Fruit fly (Drosophila melanogaster) whole organism, wandering third instar larva: ENCODE results near the gene CG43307.

Experiments
- Abd-B ChIP-seq: fragments of >200 bp; optimal IDR thresholded peaks from 2 replicates; lab custom pipeline; 2017; ENCODE audit warnings: missing biosample characterization, missing genetic modification characterization
- CG32264 ChIP-seq: fragments of 200-800 bp; sonication (Bioruptor generic); optimal IDR thresholded peaks from 2 replicates; lab custom pipeline; 2016; ENCODE audit warnings: missing biosample characterization, missing genetic modification characterization
- Dfd ChIP-seq: fragments of >200 bp; optimal IDR thresholded peaks from 2 replicates; lab custom pipeline; 2017; ENCODE audit warnings: missing biosample characterization, missing genetic modification characterization
- Dif ChIP-seq: fragments of 200-275, 200-300 bp; sonication (Bioruptor generic); optimal IDR thresholded peaks from 2 replicates; lab custom pipeline; 2018; ENCODE audit warnings: missing biosample characterization, missing genetic modification characterization; ENCODE audit not compliant: partially characterized antibody
- HLH106 ChIP-seq: fragments of 200-800 bp; optimal IDR thresholded peaks from 3 replicates; lab custom pipeline; 2019; ENCODE audit warnings: missing biosample characterization, mild to moderate bottlenecking, missing genetic modification characterization, moderate library complexity
- Hr83 ChIP-seq: fragments of 200-300 bp; sonication (Bioruptor generic); optimal IDR thresholded peaks from 2 replicates; lab custom pipeline; 2016; ENCODE audit warnings: missing biosample characterization, mild to moderate bottlenecking, missing genetic modification characterization, moderate library complexity; ENCODE audit not compliant: poor library complexity, severe bottlenecking
- Jra ChIP-seq: sonication (Bioruptor generic); optimal IDR thresholded peaks from 2 replicates; lab custom pipeline; 2016; ENCODE audit warnings: missing biosample characterization, missing genetic modification characterization
- Mio ChIP-seq: sonication (Bioruptor generic); optimal IDR thresholded peaks from 2 replicates; lab custom pipeline; 2016; ENCODE audit warnings: missing biosample characterization, missing genetic modification characterization
- Myc ChIP-seq: fragments of >200 bp; optimal IDR thresholded peaks from 2 replicates; lab custom pipeline; 2017
- OdsH ChIP-seq: fragments of 200-800 bp; sonication (Bioruptor generic); optimal IDR thresholded peaks from 2 replicates; lab custom pipeline; 2016; ENCODE audit warnings: missing biosample characterization, mild to moderate bottlenecking, missing genetic modification characterization
- Rel ChIP-seq, 2 experiments: fragments of 200-800 bp; sonication (Bioruptor generic) in 1 of 2; optimal IDR thresholded peaks; 2 replicates in 1 of 2; 3 replicates in 1 of 2; lab custom pipeline; 2016 to 2019; ENCODE audit warnings: mild to moderate bottlenecking in 2 of 2, missing biosample characterization in 2 of 2, missing genetic modification characterization in 2 of 2, moderate library complexity in 1 of 2
- Sp1 ChIP-seq: fragments of 200-800 bp; sonication (Bioruptor generic); optimal IDR thresholded peaks from 3 replicates; lab custom pipeline; 2019; ENCODE audit warnings: missing biosample characterization, mild to moderate bottlenecking, missing genetic modification characterization, moderate library complexity
- br ChIP-seq: fragments of 200-800 bp; sonication (Bioruptor generic); optimal IDR thresholded peaks from 2 replicates; lab custom pipeline; 2016; ENCODE audit warnings: missing biosample characterization, missing genetic modification characterization
- brk ChIP-seq: fragments of 200-800 bp; sonication (Bioruptor generic); optimal IDR thresholded peaks from 2 replicates; lab custom pipeline; 2016; ENCODE audit warnings: missing biosample characterization, mild to moderate bottlenecking, missing genetic modification characterization
- dl ChIP-seq, 2 experiments: fragments of 175-275, 200-275 bp in 1 of 2; fragments of 200-275 bp in 1 of 2; sonication (Bioruptor generic); optimal IDR thresholded peaks; lab custom pipeline; 2018; ENCODE audit warnings: mild to moderate bottlenecking in 2 of 2, missing biosample characterization in 2 of 2, missing genetic modification characterization in 2 of 2, moderate library complexity in 2 of 2; ENCODE audit not compliant: partially characterized antibody in 2 of 2, insufficient read depth in 1 of 2
- dsf ChIP-seq: sonication (Bioruptor generic); optimal IDR thresholded peaks from 2 replicates; lab custom pipeline; 2016; ENCODE audit warnings: missing biosample characterization, missing genetic modification characterization, borderline replicate concordance
- ey ChIP-seq: fragments of 200-800 bp; sonication (Bioruptor generic); optimal IDR thresholded peaks from 2 replicates; lab custom pipeline; 2016; ENCODE audit warnings: missing biosample characterization, missing genetic modification characterization
- foxo ChIP-seq, 2 experiments: fragments of 200-800 bp; sonication (Bioruptor generic); optimal IDR thresholded peaks; 2 replicates in 1 of 2; 3 replicates in 1 of 2; lab custom pipeline; 2016 to 2017; ENCODE audit warnings: missing biosample characterization in 2 of 2, missing genetic modification characterization in 2 of 2
- fru ChIP-seq: fragments of 200-800 bp; sonication (Bioruptor generic); optimal IDR thresholded peaks from 3 replicates; lab custom pipeline; 2016; ENCODE audit warnings: missing biosample characterization, mild to moderate bottlenecking, missing genetic modification characterization
- h ChIP-seq: fragments of 200-800 bp; sonication (Bioruptor generic); optimal IDR thresholded peaks from 3 replicates; lab custom pipeline; 2016; ENCODE audit warnings: missing biosample characterization, mild to moderate bottlenecking, missing genetic modification characterization
- jim ChIP-seq: fragments of 175-275, 200-325 bp; sonication (Bioruptor generic); optimal IDR thresholded peaks from 2 replicates; lab custom pipeline; 2016; ENCODE audit warnings: missing biosample characterization, mild to moderate bottlenecking, missing genetic modification characterization
- lola ChIP-seq: fragments of >200 bp; optimal IDR thresholded peaks from 2 replicates; lab custom pipeline; 2017; ENCODE audit warnings: missing biosample characterization, missing genetic modification characterization
- pan ChIP-seq: fragments of >200 bp; optimal IDR thresholded peaks from 2 replicates; lab custom pipeline; 2017
- rgr ChIP-seq: fragments of 200-800 bp; sonication (Bioruptor generic); optimal IDR thresholded peaks from 3 replicates; lab custom pipeline; 2016; ENCODE audit warnings: missing biosample characterization, mild to moderate bottlenecking, missing genetic modification characterization
- sage ChIP-seq: fragments of 200-800 bp; sonication (Bioruptor generic); optimal IDR thresholded peaks from 2 replicates; lab custom pipeline; 2016; ENCODE audit warnings: missing biosample characterization, mild to moderate bottlenecking, missing genetic modification characterization
- tai ChIP-seq: sonication (Bioruptor generic); optimal IDR thresholded peaks from 2 replicates; lab custom pipeline; 2016; ENCODE audit warnings: missing biosample characterization, missing genetic modification characterization
- usp ChIP-seq: fragments of >200 bp; optimal IDR thresholded peaks from 2 replicates; lab custom pipeline; 2017; ENCODE audit warnings: missing biosample characterization, missing genetic modification characterization
- woc ChIP-seq: sonication (Bioruptor generic); optimal IDR thresholded peaks from 2 replicates; lab custom pipeline; 2016; ENCODE audit warnings: missing biosample characterization, mild to moderate bottlenecking, missing genetic modification characterization

CG43307 gene

DNA sequence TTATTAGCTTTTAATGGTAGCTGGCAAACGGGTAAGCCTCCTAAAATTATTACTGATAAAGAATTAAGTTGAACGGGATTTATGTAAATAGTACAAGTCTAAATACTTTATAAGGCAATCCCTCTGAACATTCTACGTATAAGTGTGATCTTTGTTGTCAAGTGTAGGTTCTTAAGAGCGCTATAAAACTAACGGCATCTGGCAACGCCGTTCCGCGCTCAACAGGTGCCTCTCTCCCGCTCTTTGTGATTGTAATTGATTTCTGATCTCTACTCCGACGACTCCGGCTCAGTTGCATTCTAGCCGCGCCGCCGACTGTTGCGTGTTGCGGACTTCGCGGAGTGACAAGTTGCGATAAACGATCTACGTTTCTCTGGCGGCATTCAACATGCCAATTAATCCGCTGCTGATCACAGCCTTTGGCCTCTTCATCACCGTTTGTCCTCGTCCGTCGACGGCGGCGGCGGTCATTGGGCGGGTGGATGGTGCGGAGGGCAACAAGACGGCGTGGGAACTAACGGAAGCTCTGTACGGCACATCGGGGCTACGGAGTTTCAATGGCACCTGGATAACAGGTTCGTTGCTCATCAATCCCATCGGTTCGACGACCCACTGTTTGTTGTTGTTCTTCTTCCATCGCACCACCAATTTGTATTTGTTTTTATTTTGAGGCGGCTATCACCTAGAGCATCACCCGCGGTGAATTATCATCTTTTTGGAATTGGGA lies 6.1 kb upstream of the CG43307 start, which contains the start of gene CG11034:
CG11034 (plus strand) TSS at position 305 of the 727 bp plus-strand sequence.
- TF ChIP-seq br (peak; percentile 2), Dif (GFP tag; lab: Kevin White, UChicago) (peak; percentile 26), rgr (GFP tag; lab: Kevin White, UChicago) (no peak), dl (GFP tag; optimal IDR thresholded peaks at IDR 0.05; lab: Kevin White, UChicago; ENCODE audit: insufficient read depth in 1 of 2, partially characterized antibody in 2 of 2) (peak; percentile 56 to 62), dsf (GFP tag; lab: Kevin White, UChicago) (no peak), woc (GFP tag; lab: Kevin White, UChicago) (peak; percentile 4), HLH106 (peak; percentile 27)
- TF ChIP-seq, all 38 proteins: peak for 5

DNA sequence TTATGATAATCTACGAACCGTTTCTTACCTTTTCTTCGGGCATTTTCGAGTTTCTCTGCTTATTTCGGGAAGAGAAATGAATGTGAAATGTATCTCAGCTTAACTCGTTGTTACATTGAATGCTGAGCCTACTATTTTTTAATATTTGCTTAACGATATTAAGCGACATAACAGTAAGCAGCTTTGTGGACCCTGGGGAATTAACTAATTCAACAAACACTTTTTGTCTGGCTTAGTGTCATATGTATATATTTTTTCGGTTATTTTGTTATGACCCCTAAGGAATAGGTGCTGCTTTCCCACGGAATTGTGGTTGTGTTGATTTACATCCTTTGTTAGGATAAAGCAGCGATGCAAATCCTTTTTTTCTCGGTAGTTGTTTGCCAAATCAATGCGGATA lies 7.0 kb downstream of the CG43307 start, which contains the start of gene COX6CL:
COX6CL (minus strand) TSS at position 101 of the 400 bp plus-strand sequence.
- TF ChIP-seq rgr (GFP tag; lab: Kevin White, UChicago): no peak
- no peak for TF ChIP-seq Jra (GFP tag; lab: Kevin White, UChicago)
- TF ChIP-seq Abd-B (GFP tag; lab: Kevin White, UChicago): no peak
- no peak for TF ChIP-seq Myc (lab: Kevin White, UChicago)
- TF ChIP-seq lola (GFP tag; lab: Kevin White, UChicago): no peak
- no peak for TF ChIP-seq dl (GFP tag; optimal IDR thresholded peaks at IDR 0.05; lab: Kevin White, UChicago; ENCODE audit: insufficient read depth in 1 of 2, partially characterized antibody in 2 of 2)
- no peak for TF ChIP-seq sage (GFP tag; lab: Kevin White, UChicago)
- no peak for TF ChIP-seq fru (GFP tag; lab: Kevin White, UChicago)
- TF ChIP-seq h (GFP tag; lab: Kevin White, UChicago): no peak
- no peak for TF ChIP-seq brk (GFP tag; lab: Kevin White, UChicago)
- no peak for TF ChIP-seq Hr83 (GFP tag; lab: Kevin White, UChicago)
- no peak for TF ChIP-seq Mio
- TF ChIP-seq jim (GFP tag; lab: Kevin White, UChicago): no peak
- TF ChIP-seq CG32264 (GFP tag; lab: Kevin White, UChicago): no peak

dm6 chr2L:5820930-5821329 lies 9.6 kb downstream of the CG43307 start:
- no peak for TF ChIP-seq Mio
- TF ChIP-seq brk (GFP tag; lab: Kevin White, UChicago): no peak
- peak; percentile 95 for TF ChIP-seq Dfd (GFP tag; lab: Kevin White, UChicago)

dm6 chr2L:5823704-5824103 lies 12.3 kb downstream of the CG43307 start, which contains the start of gene TrissinR:
Gene TrissinR (plus strand): TSS chr2L:5824004.
- no peak for TF ChIP-seq Hr83 (GFP tag; lab: Kevin White, UChicago)
- TF ChIP-seq fru (GFP tag; lab: Kevin White, UChicago): no peak
- no peak for TF ChIP-seq pan (lab: Kevin White, UChicago)
- TF ChIP-seq Sp1 (GFP tag; lab: Kevin White, UChicago): no peak
- no peak for TF ChIP-seq foxo (GFP tag; optimal IDR thresholded peaks at IDR 0.05; lab: Kevin White, UChicago)
- TF ChIP-seq lola (GFP tag; lab: Kevin White, UChicago): no peak
- TF ChIP-seq tai: no peak
- no peak for TF ChIP-seq usp
- no peak for TF ChIP-seq sage (GFP tag; lab: Kevin White, UChicago)
- TF ChIP-seq Rel (GFP tag; optimal IDR thresholded peaks at IDR 0.05; lab: Kevin White, UChicago): no peak
- TF ChIP-seq Rel (tag; optimal IDR thresholded peaks at IDR 0.05; lab: Kevin White, UChicago): no peak
- TF ChIP-seq OdsH (GFP tag; lab: Kevin White, UChicago): no peak
- TF ChIP-seq woc (GFP tag; lab: Kevin White, UChicago): no peak
- no peak for TF ChIP-seq ey

dm6 chr2L:5856786-5857185 lies 45.4 kb downstream of the CG43307 start:
- TF ChIP-seq Mio: no peak
